Worm (Caenorhabditis elegans): ENCODE data around the gene K08D8.12.

K08D8.12 gene

DNA sequence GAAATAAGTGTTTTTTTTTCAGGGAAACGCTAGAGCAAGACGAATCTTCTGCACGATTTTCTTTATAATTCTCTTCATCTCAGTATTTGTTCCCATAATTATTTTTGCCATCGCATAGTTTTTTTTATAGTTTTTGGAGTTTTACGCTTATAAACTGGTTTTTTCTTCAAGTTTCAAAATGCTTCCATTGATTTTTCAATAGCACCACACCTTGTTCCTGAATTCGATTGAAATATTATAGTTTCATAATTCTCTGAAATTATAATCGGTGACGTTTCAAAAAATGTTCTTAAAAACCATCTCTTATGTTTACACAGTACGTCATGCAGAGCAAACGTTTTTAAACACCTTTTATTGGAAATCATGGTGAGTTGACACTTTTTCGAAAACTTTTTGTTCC is at the start of gene K08D8.12:
Gene K08D8.12, plus strand, starts transcription at position 301 of the 400 bp plus-strand sequence.
- TF ChIP-seq sea-2 (GFP tag; optimal IDR thresholded peaks at IDR 0.05) (no peak), ceh-9 (tag; optimal IDR thresholded peaks at IDR 0.05) (no peak), lin-15B (tag; optimal IDR thresholded peaks at IDR 0.05) (no peak), eor-1 (tag; optimal IDR thresholded peaks at IDR 0.05) (no peak), mdl-1 (tag; optimal IDR thresholded peaks at IDR 0.05) (no peak), nhr-76 (tag; optimal IDR thresholded peaks at IDR 0.05) (no peak), nhr-43 (tag; optimal IDR thresholded peaks at IDR 0.05; ENCODE audit: poor library complexity, severe bottlenecking) (no peak), daf-12 (tag; optimal IDR thresholded peaks at IDR 0.05) (no peak), tbx-2 (tag; optimal IDR thresholded peaks at IDR 0.05) (no peak), egl-27 (tag; optimal IDR thresholded peaks at IDR 0.05) (no peak), zag-1 (tag; optimal IDR thresholded peaks at IDR 0.05) (no peak), unc-62 (GFP tag; optimal IDR thresholded peaks at IDR 0.05) (no peak), snpc-4 (tag; optimal IDR thresholded peaks at IDR 0.05) (no peak)

ce11 chrIV:12845596-12845995 is 47.7 kb upstream of the K08D8.12 start, which contains the start of gene txt-19:
Gene txt-19 (plus strand): TSS chrIV:12845899.
- TF ChIP-seq hmg-11 (tag; optimal IDR thresholded peaks at IDR 0.05) (peak; percentile 8), ceh-16 (tag; optimal IDR thresholded peaks at IDR 0.05) (no peak), lin-39 (tag; optimal IDR thresholded peaks at IDR 0.05) (peak; percentile 63), nfya-1 (tag; optimal IDR thresholded peaks at IDR 0.05; ENCODE audit: insufficient read depth) (peak; percentile 50)

DNA sequence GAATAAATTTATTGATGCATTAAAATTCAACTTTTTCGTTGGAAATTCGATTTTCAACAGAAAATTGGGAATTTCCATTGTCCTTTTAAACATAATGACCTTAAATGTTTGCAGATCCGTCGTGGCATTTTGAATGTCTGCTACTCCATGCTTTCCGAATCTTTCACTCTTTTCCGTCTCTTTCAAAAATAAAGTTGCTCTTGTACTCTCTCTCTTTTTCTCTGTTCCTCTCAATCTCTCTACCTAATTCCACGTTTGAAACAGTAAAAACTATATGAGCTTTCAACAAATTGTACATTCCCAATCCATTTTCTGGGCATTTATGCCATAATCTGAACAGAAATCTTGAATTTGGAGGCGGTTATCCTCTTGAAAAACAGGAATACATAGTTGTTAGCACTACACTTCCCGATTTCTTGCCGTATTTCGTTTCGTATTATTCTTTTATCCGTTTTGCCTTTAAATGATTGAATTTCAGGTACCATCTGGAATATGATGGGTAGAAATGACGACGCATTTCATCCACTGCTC is 44.2 kb upstream of the K08D8.12 start, which contains the start of gene srf-3:
Gene srf-3, plus strand, starts transcription at position 481 of the 531 bp plus-strand sequence.
- peak; percentile 26 for TF ChIP-seq nfya-1 (tag; optimal IDR thresholded peaks at IDR 0.05; ENCODE audit: insufficient read depth)
- no peak for TF ChIP-seq nhr-23 (tag; optimal IDR thresholded peaks at IDR 0.05)
- no peak for TF ChIP-seq ama-1 (optimal IDR thresholded peaks at IDR 0.05)
- peak; percentile 11 for TF ChIP-seq hmg-11 (tag; optimal IDR thresholded peaks at IDR 0.05)
- no peak for TF ChIP-seq egl-27 (tag; optimal IDR thresholded peaks at IDR 0.05)
- no peak for TF ChIP-seq ceh-28 (tag; optimal IDR thresholded peaks at IDR 0.05)
- no peak for TF ChIP-seq sea-2 (GFP tag; optimal IDR thresholded peaks at IDR 0.05)
- no peak for TF ChIP-seq ceh-9 (tag; optimal IDR thresholded peaks at IDR 0.05)
- TF ChIP-seq unc-39 (tag; optimal IDR thresholded peaks at IDR 0.05), result no peak
- TF ChIP-seq aly-2 (tag; optimal IDR thresholded peaks at IDR 0.05), result no peak
- TF ChIP-seq ceh-82 (tag; optimal IDR thresholded peaks at IDR 0.05), result no peak
- peak; percentile 39 for TF ChIP-seq pha-4 (tag; optimal IDR thresholded peaks at IDR 0.05)
- no peak for TF ChIP-seq mdl-1 (tag; optimal IDR thresholded peaks at IDR 0.05)
- TF ChIP-seq ztf-4 (tag; optimal IDR thresholded peaks at IDR 0.05), result no peak
- TF ChIP-seq ztf-11 (tag; optimal IDR thresholded peaks at IDR 0.05), result no peak

DNA sequence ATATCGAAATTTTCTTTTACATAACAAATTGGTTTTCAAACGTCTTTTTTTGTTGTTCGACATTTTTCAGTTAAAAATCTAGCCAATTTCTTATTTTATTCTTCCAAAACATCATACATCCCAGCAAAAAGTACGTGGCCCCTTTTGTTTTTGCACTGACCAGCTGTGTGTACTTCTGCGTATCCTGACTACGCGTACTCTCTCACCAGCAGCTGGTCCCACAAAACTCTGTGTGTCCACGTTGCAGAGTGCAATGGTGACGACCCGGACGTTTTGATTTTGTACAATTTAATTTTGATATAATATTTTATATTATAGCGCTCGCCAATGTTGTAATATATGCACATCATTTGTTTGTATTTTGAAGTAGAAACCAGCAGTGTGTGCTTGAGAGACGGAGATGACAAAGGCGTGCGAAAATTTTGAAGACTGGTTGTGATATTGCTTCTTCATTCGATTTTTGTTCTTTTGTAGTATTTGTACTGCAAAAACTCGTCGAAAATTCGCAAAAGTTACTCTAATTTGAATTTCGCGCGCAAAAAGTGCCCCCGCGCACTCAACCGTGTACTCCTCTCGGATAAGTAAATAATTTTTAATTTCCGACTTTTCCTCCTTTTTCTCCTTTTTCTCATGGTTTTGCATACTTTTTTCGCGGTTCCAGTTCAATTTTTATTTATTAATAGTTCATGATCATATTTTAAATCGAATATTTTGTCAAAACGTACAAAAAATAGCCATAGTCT is 38.7 kb upstream of the K08D8.12 start:
- TF ChIP-seq elt-2 (tag; optimal IDR thresholded peaks at IDR 0.05) (peak; percentile 7), fkh-10 (GFP tag; optimal IDR thresholded peaks at IDR 0.05) (no peak), egl-5 (tag; optimal IDR thresholded peaks at IDR 0.05) (no peak)

ce11 chrIV:12855248-12855647 is 38.0 kb upstream of the K08D8.12 start, which contains the start of gene nstp-5:
Gene nstp-5 (plus strand): TSS chrIV:12855548.
- TF ChIP-seq unc-62 (GFP tag; optimal IDR thresholded peaks at IDR 0.05) (no peak), ceh-82 (tag; optimal IDR thresholded peaks at IDR 0.05) (no peak), ceh-16 (tag; optimal IDR thresholded peaks at IDR 0.05) (no peak), nhr-77 (tag; optimal IDR thresholded peaks at IDR 0.05) (no peak), egl-27 (tag; optimal IDR thresholded peaks at IDR 0.05) (no peak), nhr-76 (tag; optimal IDR thresholded peaks at IDR 0.05) (no peak), elt-2 (tag; optimal IDR thresholded peaks at IDR 0.05) (no peak), R02D3.7 (tag; optimal IDR thresholded peaks at IDR 0.05) (no peak), ztf-11 (tag; optimal IDR thresholded peaks at IDR 0.05) (no peak), nhr-25 (tag; optimal IDR thresholded peaks at IDR 0.05) (no peak), eor-1 (tag; optimal IDR thresholded peaks at IDR 0.05) (no peak), nhr-237 (tag; optimal IDR thresholded peaks at IDR 0.05) (no peak), ama-1 (optimal IDR thresholded peaks at IDR 0.05) (no peak), elt-1 (tag; optimal IDR thresholded peaks at IDR 0.05) (no peak), nhr-12 (tag; optimal IDR thresholded peaks at IDR 0.05) (no peak), pqm-1 (tag; optimal IDR thresholded peaks at IDR 0.05) (no peak), mdl-1 (tag; optimal IDR thresholded peaks at IDR 0.05) (no peak), sea-2 (GFP tag; optimal IDR thresholded peaks at IDR 0.05) (no peak), nhr-11 (tag; optimal IDR thresholded peaks at IDR 0.05) (no peak)
